Fruit fly (Drosophila melanogaster) whole organism, wandering third instar larva: ENCODE results near the gene CG31915.

ENCODE experiments used
- Abd-B ChIP-seq: fragments of >200 bp; optimal IDR thresholded peaks from 2 replicates; lab custom pipeline; 2017; ENCODE audit warnings: missing biosample characterization, missing genetic modification characterization
- CrebA ChIP-seq: fragments of 200-800 bp; sonication (Bioruptor generic); optimal IDR thresholded peaks from 2 replicates; lab custom pipeline; 2016; ENCODE audit warnings: missing biosample characterization, mild to moderate bottlenecking, missing genetic modification characterization, borderline replicate concordance
- Dfd ChIP-seq: fragments of >200 bp; optimal IDR thresholded peaks from 2 replicates; lab custom pipeline; 2017; ENCODE audit warnings: missing biosample characterization, missing genetic modification characterization
- lola ChIP-seq: fragments of >200 bp; optimal IDR thresholded peaks from 2 replicates; lab custom pipeline; 2017; ENCODE audit warnings: missing biosample characterization, missing genetic modification characterization
- sv ChIP-seq: fragments of 200-800 bp; sonication (Bioruptor generic); optimal IDR thresholded peaks from 3 replicates; lab custom pipeline; 2016; ENCODE audit warnings: missing biosample characterization, missing genetic modification characterization
- usp ChIP-seq: fragments of >200 bp; optimal IDR thresholded peaks from 2 replicates; lab custom pipeline; 2017; ENCODE audit warnings: missing biosample characterization, missing genetic modification characterization

DNA sequence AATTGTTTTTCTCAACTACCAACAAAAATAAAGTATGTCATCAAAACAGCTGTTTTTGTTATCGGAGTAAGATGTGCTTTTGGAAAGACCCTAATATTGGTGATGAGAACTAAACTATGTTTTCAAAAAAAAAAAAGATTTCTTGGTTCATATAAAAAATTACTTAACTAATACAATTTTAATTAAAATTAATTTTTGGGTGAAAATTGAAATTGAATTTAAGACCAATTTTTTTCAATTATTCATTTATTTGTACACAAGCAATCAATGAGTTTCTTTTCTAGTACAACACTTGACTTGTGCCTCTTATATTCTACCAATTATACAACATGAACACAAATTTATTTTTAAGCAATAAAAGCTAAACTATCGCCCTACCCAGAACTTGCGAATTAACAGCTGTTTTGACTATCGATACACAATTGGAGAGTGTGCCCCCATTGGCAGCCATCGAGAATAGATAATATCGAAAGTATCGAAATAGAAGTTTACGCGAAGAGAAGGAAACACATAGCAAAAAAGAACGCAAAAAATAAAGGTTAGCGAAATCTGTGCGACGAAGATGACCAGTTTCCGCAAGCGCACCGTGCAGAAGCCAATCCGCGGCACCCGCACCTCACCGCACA is 4.0 kb upstream of the CG31915 start, which contains the start of the genes Vps52 and Elp4:
- no peak for TF ChIP-seq lola (GFP tag; lab: Kevin White, UChicago)
- no peak for TF ChIP-seq CrebA
- TF ChIP-seq sv (GFP tag; lab: Kevin White, UChicago): peak; percentile 65
- no peak for TF ChIP-seq Abd-B (GFP tag; lab: Kevin White, UChicago)
- no peak for TF ChIP-seq usp (GFP tag; lab: Kevin White, UChicago)
- no peak for TF ChIP-seq Dfd (GFP tag; lab: Kevin White, UChicago)
